Worm (Caenorhabditis elegans): ENCODE results near the gene clec-258.

- TF ChIP-seq cog-1 (tag; optimal IDR thresholded peaks at IDR 0.05) (no peak), flt-1 (GFP tag; IDR thresholded peaks at IDR 0.05) (no peak), ztf-29 (GFP tag; IDR thresholded peaks at IDR 0.05) (no peak), klf-2 (GFP tag; conservative IDR thresholded peaks at IDR 0.05) (no peak), ztf-23 (GFP tag; IDR thresholded peaks at IDR 0.05) (no peak), T22C8.4 (GFP tag; IDR thresholded peaks at IDR 0.05) (no peak), ref-1 (GFP tag; conservative IDR thresholded peaks at IDR 0.05) (no peak), med-1 (GFP tag; optimal IDR thresholded peaks at IDR 0.05; ENCODE audit: insufficient read depth) (no peak)
These were observed 16.6 kb upstream of the clec-258 start, which contains the start of gene M162.15 for ce11 chrV:19771660-19772059.
